Worm (Caenorhabditis elegans) whole organism, L2 larva: ENCODE data around the gene srsx-31.

Source experiments
- F13H6.1 ChIP-seq: sonication (generic microtip); optimal IDR thresholded peaks from 2 replicates; lab custom pipeline; 2016; ENCODE audit warnings: missing genetic modification characterization, missing compliant biosample characterization
- egl-27 ChIP-seq: sonication (generic microtip); optimal IDR thresholded peaks from 3 replicates; lab custom pipeline; 2017; ENCODE audit warnings: missing biosample characterization, missing genetic modification reagents, missing genetic modification characterization
- nhr-23 ChIP-seq: fragments of 150-350 bp; optimal IDR thresholded peaks from 2 replicates; lab custom pipeline; 2014; ENCODE audit warnings: missing biosample characterization, missing genetic modification reagents, missing genetic modification characterization
- nhr-77 ChIP-seq: fragments of 150-350 bp; optimal IDR thresholded peaks from 2 replicates; lab custom pipeline; 2014; ENCODE audit warnings: missing biosample characterization, missing genetic modification characterization

ce11 chrV:11252429-11252828 lies 2.5 kb downstream of the srsx-31 start, which contains the start of gene srsx-33:
- TF ChIP-seq egl-27 (no peak), nhr-77 (tag; lab: Kevin White, UChicago) (no peak), F13H6.1 (tag; lab: Kevin White, UChicago) (no peak), nhr-23 (no peak)
